Worm (Caenorhabditis elegans): ENCODE results near the gene Y49A3A.4.

The Y49A3A.4 gene

DNA sequence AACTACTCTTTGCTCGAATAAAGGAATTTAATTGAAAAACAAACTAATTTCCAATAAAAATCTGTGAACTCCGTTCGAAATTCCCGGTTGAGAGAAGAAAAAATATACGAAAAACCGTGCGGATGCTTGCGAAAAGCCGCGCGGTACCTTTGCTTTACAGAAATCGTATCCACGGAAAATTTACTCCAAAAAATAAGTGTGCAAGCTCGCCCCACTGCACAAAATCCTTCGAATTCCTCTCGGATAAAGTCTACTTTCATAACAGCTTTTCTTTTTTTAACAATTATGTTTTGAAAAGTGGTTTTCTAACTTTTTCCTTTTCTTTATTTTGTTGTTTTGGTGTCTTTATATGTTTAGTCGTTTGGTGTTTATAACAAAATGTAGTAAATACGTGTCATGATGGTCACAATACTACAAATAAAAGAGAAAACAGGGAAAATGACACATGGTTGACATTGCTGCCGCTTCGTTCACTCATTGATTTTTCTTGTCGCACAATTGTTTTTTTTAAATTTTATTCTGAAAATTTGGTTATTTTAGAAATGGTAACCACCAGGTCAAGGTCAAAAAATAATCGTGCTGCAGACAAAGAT is 11.4 kb downstream of the Y49A3A.4 start, which contains the start of gene cept-2 (continued):
- TF ChIP-seq lin-13 (GFP tag; optimal IDR thresholded peaks at IDR 0.05) (peak; percentile 89), aha-1 (tag) (peak; percentile 97), nhr-42 (GFP tag; IDR thresholded peaks at IDR 0.05) (peak; percentile 85), nhr-28 (tag; optimal IDR thresholded peaks at IDR 0.05) (peak; percentile 88), tra-1 (GFP tag; IDR thresholded peaks at IDR 0.05) (peak; percentile 48; the same call in 1 of the 2 replicates), mxl-2 (GFP tag; conservative IDR thresholded peaks at IDR 0.05) (no peak)

DNA sequence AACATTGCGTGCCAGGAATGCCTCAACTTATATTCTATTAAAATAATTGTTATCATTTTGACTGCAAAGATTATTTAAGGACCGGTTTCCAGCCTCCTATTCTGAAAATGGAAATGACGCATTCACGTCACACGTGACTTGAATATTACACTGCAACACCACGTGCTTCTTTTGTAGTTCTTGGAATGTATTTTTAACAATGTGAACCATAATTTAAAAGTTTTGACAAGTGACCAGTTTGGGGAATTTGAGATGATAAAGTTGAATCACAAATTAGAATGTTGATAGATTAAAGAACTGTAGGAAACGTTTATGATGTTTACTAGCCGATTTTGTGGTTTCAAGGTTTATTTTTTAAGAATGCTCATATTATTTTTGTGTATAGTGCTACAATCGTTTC is 17.0 kb downstream of the Y49A3A.4 start, which contains the start of gene F47B8.10:
Gene F47B8.10 (plus strand): TSS at position 301 of the 400 bp plus-strand sequence.
- TF ChIP-seq unc-62 (GFP tag; optimal IDR thresholded peaks at IDR 0.05 in 1 of 2) (peak in 1 of 2 experiments; percentile 79), unc-62 (tag; optimal IDR thresholded peaks at IDR 0.05) (no peak), ama-1 (optimal IDR thresholded peaks at IDR 0.05) (no peak)

DNA sequence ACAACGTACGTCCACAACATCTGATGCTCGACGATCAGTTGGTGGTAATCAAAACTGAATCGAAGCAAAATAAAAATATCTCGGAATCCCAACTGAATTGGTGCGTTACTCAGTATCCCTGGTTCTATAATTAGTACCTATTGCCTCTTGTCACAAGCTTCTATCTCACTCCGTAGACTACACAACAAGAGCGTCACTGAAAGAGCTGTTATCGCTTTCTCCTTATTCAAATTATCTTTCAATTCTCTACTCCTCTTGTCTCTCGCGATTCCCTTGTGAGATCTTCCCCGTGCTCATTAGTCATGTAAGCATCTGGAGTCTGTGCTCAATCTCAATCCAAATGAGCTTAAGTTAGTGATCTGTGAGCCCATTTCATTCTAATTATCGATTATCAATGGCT is 22.0 kb downstream of the Y49A3A.4 start, which contains the start of gene srm-6:
Gene srm-6 (plus strand): TSS at position 301 of the 400 bp plus-strand sequence.
- no peak for TF ChIP-seq nhr-6 (tag; optimal IDR thresholded peaks at IDR 0.05)
- no peak for TF ChIP-seq mxl-2 (GFP tag; conservative IDR thresholded peaks at IDR 0.05)
- no peak for TF ChIP-seq daf-12 (tag; optimal IDR thresholded peaks at IDR 0.05)
- no peak for TF ChIP-seq ctbp-1 (GFP tag; IDR thresholded peaks at IDR 0.05)
- TF ChIP-seq ceh-28 (tag; optimal IDR thresholded peaks at IDR 0.05), result no peak
- no peak for TF ChIP-seq madf-5 (GFP tag; IDR thresholded peaks at IDR 0.05)
- no peak for TF ChIP-seq egl-43 (GFP tag; IDR thresholded peaks at IDR 0.05)
- no peak for TF ChIP-seq attf-4 (tag; optimal IDR thresholded peaks at IDR 0.05)
- no peak for TF ChIP-seq Y48G9A.11 (GFP tag; IDR thresholded peaks at IDR 0.05)
- no peak for TF ChIP-seq nhr-48 (tag; optimal IDR thresholded peaks at IDR 0.05)
- no peak for TF ChIP-seq nhr-237 (tag; optimal IDR thresholded peaks at IDR 0.05)
- TF ChIP-seq lim-7 (GFP tag; IDR thresholded peaks at IDR 0.05), result no peak

DNA sequence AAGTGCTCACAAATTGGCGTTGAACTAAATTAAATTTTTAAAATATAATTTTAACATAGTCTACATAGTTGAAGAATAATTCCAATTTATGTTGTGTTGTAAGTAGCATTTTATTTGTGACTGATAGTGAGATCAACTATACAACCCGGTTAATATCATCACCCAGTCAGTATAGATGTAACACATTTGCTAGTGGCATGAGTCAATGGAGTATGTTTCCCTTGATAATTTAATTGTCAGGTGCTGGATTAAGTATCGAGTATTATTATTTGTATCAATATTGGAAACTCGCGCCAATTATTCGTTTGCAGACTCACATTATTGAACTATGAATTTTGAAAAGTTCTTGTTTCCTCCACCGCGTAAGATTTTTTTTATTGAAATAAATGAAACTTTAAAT is 23.8 kb downstream of the Y49A3A.4 start, which contains the start of gene srm-5:
Gene srm-5 (plus strand): TSS at position 301 of the 400 bp plus-strand sequence.
- TF ChIP-seq ZK546.5 (tag; optimal IDR thresholded peaks at IDR 0.05), result no peak
- TF ChIP-seq daf-16 (GFP tag; optimal IDR thresholded peaks at IDR 0.05), result no peak
- no peak for TF ChIP-seq daf-16 (tag; optimal IDR thresholded peaks at IDR 0.05)
- no peak for TF ChIP-seq gei-8 (GFP tag; optimal IDR thresholded peaks at IDR 0.05)
- TF ChIP-seq saeg-2 (GFP tag; IDR thresholded peaks at IDR 0.05), result no peak
- TF ChIP-seq attf-4 (tag; optimal IDR thresholded peaks at IDR 0.05), result no peak
- TF ChIP-seq nhr-48 (tag; optimal IDR thresholded peaks at IDR 0.05), result no peak
- TF ChIP-seq lin-13 (GFP tag; optimal IDR thresholded peaks at IDR 0.05), result no peak
- no peak for TF ChIP-seq ztf-11 (tag; optimal IDR thresholded peaks at IDR 0.05)
- TF ChIP-seq set-16 (GFP tag; IDR thresholded peaks at IDR 0.05), result no peak
- TF ChIP-seq lin-29 (GFP tag; IDR thresholded peaks at IDR 0.05), result no peak
- TF ChIP-seq egl-27 (tag; optimal IDR thresholded peaks at IDR 0.05), result no peak
- TF ChIP-seq hlh-30 (tag; optimal IDR thresholded peaks at IDR 0.05; ENCODE audit: insufficient read depth), result no peak
- no peak for TF ChIP-seq ama-1 (optimal IDR thresholded peaks at IDR 0.05)
- TF ChIP-seq duxl-1 (tag; optimal IDR thresholded peaks at IDR 0.05; ENCODE audit: poor library complexity), result no peak
- TF ChIP-seq D1046.2 (GFP tag; IDR thresholded peaks at IDR 0.05), result no peak
- TF ChIP-seq madf-5 (GFP tag; IDR thresholded peaks at IDR 0.05), result no peak
- TF ChIP-seq lin-38 (GFP tag; IDR thresholded peaks at IDR 0.05), result no peak
- TF ChIP-seq F49E8.2 (tag; optimal IDR thresholded peaks at IDR 0.05; ENCODE audit: borderline replicate concordance), result no peak
- TF ChIP-seq cey-2 (tag; optimal IDR thresholded peaks at IDR 0.05; ENCODE audit: borderline replicate concordance, insufficient read depth), result no peak
